Fruit fly (Drosophila melanogaster) whole organism, prepupa: ENCODE results near the gene Smyd5.

Experiments
- CG10631 ChIP-seq: fragments of 200-800 bp; sonication (Bioruptor generic); optimal IDR thresholded peaks from 2 replicates; lab custom pipeline; 2016; ENCODE audit warnings: missing biosample characterization, missing genetic modification characterization
- CG16779 ChIP-seq: fragments of 200-800 bp; sonication (Bioruptor generic); optimal IDR thresholded peaks from 3 replicates; lab custom pipeline; 2017; ENCODE audit warnings: missing biosample characterization, mild to moderate bottlenecking, missing genetic modification characterization
- CG31627 ChIP-seq: fragments of 200-800 bp; sonication (Bioruptor generic); optimal IDR thresholded peaks from 3 replicates; lab custom pipeline; 2016; ENCODE audit warnings: missing biosample characterization, missing genetic modification characterization
- CG8632 ChIP-seq: fragments of 200-800 bp; sonication (Bioruptor generic); optimal IDR thresholded peaks from 3 replicates; lab custom pipeline; 2016; ENCODE audit warnings: missing biosample characterization, missing genetic modification characterization
- Gug ChIP-seq: fragments of 200-800 bp; sonication (Bioruptor generic); IDR thresholded peaks from 2 replicates; pipeline ENCODE4 v1.3.6; 2022; ENCODE audit warnings: missing biosample characterization, missing genetic modification characterization
- net ChIP-seq: fragments of 200-800 bp; sonication (Bioruptor generic); optimal IDR thresholded peaks from 3 replicates; lab custom pipeline; 2016; ENCODE audit warnings: missing biosample characterization, missing genetic modification characterization
- ss ChIP-seq, 2 experiments: fragments of 200-800 bp; sonication (Bioruptor generic); optimal IDR thresholded peaks; 2 replicates in 1 of 2; 3 replicates in 1 of 2; lab custom pipeline; 2017 to 2018; ENCODE audit warnings: mild to moderate bottlenecking in 2 of 2, missing biosample characterization in 2 of 2, missing genetic modification characterization in 2 of 2, moderate library complexity in 1 of 2

DNA sequence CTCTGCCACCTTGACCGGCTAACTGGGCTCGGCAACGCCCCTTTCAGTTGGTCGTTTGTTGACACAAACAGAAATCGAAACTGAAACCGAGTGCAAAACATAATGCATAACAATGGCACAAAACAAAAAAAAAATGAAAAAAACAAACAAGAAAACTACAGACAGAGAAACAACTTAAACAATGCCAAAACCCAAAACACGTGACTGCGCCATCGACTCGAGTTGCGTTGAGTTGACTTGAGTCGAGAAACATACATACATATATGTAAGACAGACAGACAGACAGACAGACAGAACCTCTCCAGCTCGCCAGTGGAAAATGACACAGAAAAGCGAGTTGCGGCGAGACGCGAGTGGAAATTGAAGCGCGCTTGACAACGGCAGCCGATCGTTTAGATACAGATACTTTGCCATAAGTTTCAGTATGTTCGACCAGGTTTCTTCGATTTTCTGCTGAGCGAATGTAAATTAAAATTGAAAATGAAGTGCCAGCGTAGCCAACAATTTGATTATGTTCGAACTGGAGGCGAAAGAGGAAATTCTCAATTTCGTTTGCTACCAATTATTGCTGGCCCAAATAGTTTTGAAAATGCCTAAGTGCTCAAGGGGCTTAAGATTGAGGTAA, 49.0 kb downstream of the Smyd5 start:
- no peak for TF ChIP-seq CG16779 (tag; lab: Kevin White, UChicago)
- no peak for TF ChIP-seq ss (GFP tag; optimal IDR thresholded peaks at IDR 0.05; lab: Kevin White, UChicago)
- no peak for TF ChIP-seq net (GFP tag; lab: Kevin White, UChicago)
- TF ChIP-seq Gug (GFP tag; lab: Robert Waterston, UW), result no peak
- no peak for TF ChIP-seq CG31627
- TF ChIP-seq CG8632 (GFP tag; lab: Kevin White, UChicago), result no peak
- no peak for TF ChIP-seq CG10631
